Fruit fly (Drosophila melanogaster) ovary, adult (tissue): ENCODE measurements around the gene dj-1beta.

Experiments used
- CG17801 ChIP-seq: fragments of 200-800 bp; optimal IDR thresholded peaks from 2 replicates; lab custom pipeline; 2019; ENCODE audit warnings: missing biosample characterization, mild to moderate bottlenecking, missing genetic modification characterization, moderate library complexity; ENCODE audit not compliant: partially characterized antibody

Gene dj-1beta

DNA sequence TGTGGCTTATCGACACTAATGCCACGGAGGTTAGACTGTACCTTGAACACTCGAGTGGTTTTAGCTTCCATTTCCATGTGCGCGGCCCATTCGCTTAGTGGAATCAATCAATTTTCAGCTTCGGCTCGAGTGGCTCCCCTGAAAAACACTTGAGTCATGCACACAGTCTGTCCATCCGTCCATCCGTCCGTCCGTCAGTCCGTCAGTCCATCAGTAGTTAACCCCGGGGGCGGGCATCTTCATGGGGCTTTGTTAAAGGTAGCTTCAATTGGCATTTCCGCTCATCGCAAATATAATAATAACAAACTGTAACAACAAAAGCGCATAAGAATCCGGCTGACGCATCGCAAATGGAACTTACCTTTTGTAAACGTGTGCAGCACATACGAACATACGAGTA is 25.8 kb upstream of the dj-1beta start:
- TF ChIP-seq CG17801 (GFP tag; lab: Kevin White, UChicago): no peak

- TF ChIP-seq CG17801 (GFP tag; lab: Kevin White, UChicago): peak; percentile 82
Observed at dm6 chr3R:30781661-30782120, 25.2 kb upstream of the dj-1beta start.

DNA sequence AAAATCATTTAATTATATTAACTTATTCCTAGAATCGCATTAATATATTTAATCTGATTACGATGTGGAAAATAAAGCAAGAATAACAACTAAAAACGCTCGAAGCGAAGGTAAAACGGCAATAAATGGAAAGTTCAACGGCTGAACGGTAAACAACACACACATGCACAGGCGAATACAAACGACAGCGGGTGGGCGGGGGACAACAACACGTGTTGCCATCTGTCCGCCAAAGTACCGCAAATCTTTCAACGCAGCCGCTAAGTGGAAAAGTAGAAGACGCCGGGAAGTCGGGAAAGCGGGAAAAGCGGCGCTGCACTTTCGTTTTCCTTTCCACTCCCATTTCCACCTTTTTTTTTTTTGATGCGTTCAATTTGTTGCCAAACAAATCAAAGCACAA is 24.4 kb upstream of the dj-1beta start:
- TF ChIP-seq CG17801 (GFP tag; lab: Kevin White, UChicago): no peak

DNA sequence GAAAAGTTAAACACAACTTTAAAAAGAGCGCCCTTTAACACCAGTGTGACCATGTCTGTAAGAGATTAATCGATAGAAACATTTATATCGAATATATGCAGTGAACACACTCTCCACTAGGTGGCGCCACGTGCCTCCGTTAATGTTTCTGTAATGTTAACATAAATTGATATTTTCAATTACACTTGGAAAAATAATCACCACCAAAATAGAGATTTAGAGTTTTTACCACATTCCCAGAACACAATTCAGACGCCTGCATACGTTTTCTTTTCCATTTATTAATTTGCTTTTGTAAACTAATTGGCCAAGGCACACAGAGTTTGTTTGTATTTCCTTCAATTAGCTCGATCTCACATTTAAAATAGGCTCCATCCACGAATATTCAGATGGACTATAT is 17.6 kb upstream of the dj-1beta start:
- TF ChIP-seq CG17801 (GFP tag; lab: Kevin White, UChicago): no peak

dm6 chr3R:30792959-30793358 is 14.0 kb upstream of the dj-1beta start:
- no peak for TF ChIP-seq CG17801 (GFP tag; lab: Kevin White, UChicago)

DNA sequence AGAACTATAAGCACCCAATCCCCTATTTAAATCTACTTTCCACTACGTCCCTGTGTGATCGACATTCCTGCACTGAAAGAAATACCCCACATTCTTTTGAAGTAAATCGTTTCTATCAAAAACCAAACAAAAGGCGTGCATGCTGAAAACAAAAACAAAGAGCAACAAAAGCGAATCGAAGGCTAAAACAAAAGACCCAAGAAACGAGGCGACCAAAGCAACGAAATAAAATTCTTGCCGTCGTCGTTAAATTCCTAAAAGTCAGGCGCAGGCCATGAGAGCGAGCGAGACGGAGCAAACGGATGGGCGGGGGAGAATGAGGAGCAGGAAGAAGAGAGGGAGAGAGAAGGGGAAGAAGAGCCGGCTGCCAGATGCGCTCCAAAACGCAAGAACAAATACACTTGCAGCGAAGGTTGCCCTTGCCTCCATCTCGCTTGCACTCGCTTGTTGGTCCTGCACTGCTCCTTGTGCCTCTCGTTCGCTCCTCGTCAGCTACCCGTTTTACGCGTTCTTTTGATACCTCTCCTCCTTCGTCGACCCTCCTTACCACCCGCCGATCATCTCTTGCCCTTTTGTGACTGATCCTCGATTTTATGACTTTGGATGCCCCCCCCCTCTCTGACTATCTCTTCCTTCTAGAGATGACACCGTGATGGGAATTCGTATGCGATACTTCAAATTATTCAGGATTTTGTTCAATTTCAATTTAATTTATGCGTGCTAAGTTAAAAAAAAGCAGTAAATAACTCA is 12.2 kb upstream of the dj-1beta start:
- TF ChIP-seq CG17801 (GFP tag; lab: Kevin White, UChicago): no peak

DNA sequence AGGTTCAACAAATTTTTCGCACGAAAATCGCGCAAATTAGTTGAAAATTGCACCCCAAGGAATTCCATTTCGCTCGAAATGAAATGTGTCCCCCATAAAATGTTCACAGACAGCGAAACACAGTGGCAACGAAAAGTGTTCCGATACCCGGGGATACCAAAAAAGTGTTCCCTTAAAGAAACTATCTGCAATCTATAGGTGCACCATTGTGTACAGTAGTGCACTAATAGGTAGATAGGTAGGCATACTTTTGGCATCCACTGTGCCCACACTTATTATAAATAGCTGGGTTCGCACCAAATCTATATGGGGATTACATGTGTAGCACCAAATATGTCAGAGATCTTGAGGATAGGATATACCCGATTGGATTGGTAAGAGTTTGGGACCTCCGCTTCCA is 10.2 kb upstream of the dj-1beta start:
- TF ChIP-seq CG17801 (GFP tag; lab: Kevin White, UChicago): no peak

dm6 chr3R:30797323-30797911 is 9.5 kb upstream of the dj-1beta start:
- no peak for TF ChIP-seq CG17801 (GFP tag; lab: Kevin White, UChicago)

dm6 chr3R:30800319-30800981 is 6.5 kb upstream of the dj-1beta start:
- no peak for TF ChIP-seq CG17801 (GFP tag; lab: Kevin White, UChicago)

DNA sequence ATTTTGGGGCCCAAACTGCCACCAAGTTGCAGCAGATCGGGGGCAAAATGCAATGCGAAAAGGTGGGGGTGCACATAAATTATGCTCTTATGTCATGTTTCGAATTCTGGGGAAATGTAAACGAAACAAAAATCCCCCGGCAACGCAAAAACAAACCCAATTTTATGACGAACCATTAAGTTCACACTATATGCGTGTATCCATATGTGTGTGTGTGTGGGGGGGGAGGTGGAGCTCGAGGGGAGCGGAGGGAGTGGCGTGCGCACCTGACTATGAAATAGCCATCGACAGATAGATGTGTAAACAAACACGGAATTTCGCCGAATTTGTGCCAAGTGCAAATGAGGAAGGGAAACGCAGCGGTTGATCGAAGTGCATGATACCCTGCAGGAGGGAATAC is 5.5 kb upstream of the dj-1beta start:
- no peak for TF ChIP-seq CG17801 (GFP tag; lab: Kevin White, UChicago)

DNA sequence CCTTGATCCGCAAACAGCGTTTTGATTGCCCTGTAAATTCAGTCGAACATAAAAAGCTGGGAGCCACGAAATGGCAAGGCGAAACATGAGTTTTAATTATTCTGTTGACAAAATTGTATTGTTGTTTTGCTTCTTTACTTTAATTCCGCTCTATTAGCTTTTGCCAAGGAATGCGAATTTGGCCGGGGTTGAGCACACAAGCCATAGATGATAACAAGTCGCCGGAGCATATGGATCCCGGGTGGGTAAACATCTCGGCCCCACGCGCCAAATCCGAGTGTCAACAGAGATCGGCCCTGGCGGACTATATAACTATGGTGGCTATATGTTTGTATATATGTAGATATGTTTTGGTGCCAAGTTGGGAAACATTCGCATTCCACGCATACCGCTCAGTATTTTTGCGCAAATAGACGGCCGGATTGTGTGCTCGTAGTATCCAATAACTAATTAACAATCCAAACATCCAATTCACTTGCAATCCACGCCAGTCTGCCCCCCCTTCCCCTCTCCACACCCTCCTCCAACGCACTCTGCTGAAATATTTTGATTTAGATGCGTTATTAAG is 4.7 kb upstream of the dj-1beta start:
- no peak for TF ChIP-seq CG17801 (GFP tag; lab: Kevin White, UChicago)

dm6 chr3R:30802779-30803178 is 4.1 kb upstream of the dj-1beta start:
- no peak for TF ChIP-seq CG17801 (GFP tag; lab: Kevin White, UChicago)

DNA sequence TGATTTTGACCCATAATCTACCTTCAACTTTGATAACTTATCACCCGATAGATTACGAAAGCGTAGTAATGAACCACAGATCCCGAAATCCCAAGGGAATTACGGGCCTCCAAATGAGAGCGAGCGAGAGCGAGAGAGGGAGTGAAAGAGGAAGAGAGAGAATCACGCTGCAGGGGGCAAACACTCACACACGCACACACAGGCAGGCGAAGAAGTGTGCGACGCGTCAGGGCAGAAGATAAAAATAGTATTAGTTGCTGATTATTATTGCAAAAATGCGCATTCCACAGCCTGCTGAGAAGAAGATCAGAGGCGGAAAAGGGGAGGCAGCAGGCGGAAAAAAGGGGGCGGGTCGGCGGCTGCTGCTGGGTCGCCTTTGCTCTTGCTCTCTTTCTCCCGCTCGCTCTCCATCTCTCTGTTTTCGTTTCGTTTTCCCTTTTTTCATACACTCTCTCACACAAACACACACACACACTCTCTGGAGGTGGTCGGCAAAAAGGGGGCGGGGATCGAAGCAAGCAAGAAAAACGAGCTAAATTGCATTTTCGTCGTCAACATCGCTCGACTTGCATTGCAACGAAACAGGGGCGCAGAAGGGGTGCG is 3.6 kb upstream of the dj-1beta start:
- TF ChIP-seq CG17801 (GFP tag; lab: Kevin White, UChicago): no peak

DNA sequence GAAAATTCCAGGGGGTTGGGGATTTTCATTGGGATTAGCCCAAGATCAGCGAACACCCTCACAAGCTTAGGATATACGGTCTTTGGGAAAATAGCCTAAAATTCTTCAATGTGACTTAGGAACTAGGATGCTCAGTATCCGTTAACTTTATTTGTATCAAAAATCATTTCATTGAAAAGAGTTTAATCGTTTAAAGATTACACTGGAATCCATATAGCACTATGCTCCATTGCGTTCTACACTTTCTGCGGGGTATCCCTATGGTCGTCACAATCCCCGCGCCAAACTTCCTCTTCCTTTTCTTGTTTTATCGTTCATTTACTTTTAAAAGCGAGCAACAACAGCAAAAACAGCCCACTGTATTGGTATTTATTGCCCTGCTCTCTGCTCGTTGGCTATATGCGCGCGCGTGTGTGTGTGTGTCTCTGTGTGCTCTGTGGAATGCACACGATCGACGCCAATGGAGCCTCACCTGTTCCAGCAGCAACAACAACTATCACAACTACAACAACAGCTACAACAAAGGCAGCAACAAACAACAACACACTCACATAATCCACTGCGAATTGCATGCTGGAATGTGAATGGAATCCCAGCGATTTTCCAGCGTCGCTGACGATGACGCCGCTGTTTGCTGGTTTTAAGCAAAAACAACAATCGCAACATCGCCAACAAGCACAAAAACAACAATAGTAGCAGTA is 3.0 kb upstream of the dj-1beta start:
- TF ChIP-seq CG17801 (GFP tag; lab: Kevin White, UChicago): peak; percentile 53
